Worm (Caenorhabditis elegans): ENCODE results near the gene spe-26.

ce11 chrIV:10413828-10414227, 22.1 kb upstream of the spe-26 start, which contains the start of gene R10H10.7:
- TF ChIP-seq hlh-30 (tag; optimal IDR thresholded peaks at IDR 0.05; ENCODE audit: insufficient read depth) (no peak), lin-13 (GFP tag; optimal IDR thresholded peaks at IDR 0.05) (no peak), egl-27 (tag; optimal IDR thresholded peaks at IDR 0.05) (no peak), dpl-1 (GFP tag; optimal IDR thresholded peaks at IDR 0.05) (no peak), daf-12 (tag; optimal IDR thresholded peaks at IDR 0.05) (no peak), aly-2 (tag; optimal IDR thresholded peaks at IDR 0.05) (no peak), cey-2 (tag; optimal IDR thresholded peaks at IDR 0.05; ENCODE audit: borderline replicate concordance, insufficient read depth) (no peak), nhr-237 (tag; optimal IDR thresholded peaks at IDR 0.05) (no peak), sdz-12 (GFP tag; optimal IDR thresholded peaks at IDR 0.05) (no peak), zip-11 (GFP tag; IDR thresholded peaks at IDR 0.05) (no peak)

Measured in whole organism, L4 larva.